Worm (Caenorhabditis elegans) whole organism, L2 larva: ENCODE results near the gene F28F8.9.

Source experiments
- F13H6.1 ChIP-seq: sonication (generic microtip); optimal IDR thresholded peaks from 2 replicates; lab custom pipeline; 2016; ENCODE audit warnings: missing genetic modification characterization, missing compliant biosample characterization
- R02D3.7 ChIP-seq: fragments of 150-350 bp; optimal IDR thresholded peaks from 2 replicates; lab custom pipeline; 2014; ENCODE audit warnings: missing biosample characterization, missing genetic modification characterization
- ZK546.5 ChIP-seq: sonication (generic microtip); optimal IDR thresholded peaks from 2 replicates; lab custom pipeline; 2017; ENCODE audit warnings: missing biosample characterization, missing genetic modification characterization
- alr-1 ChIP-seq: fragments of 150-350 bp; optimal IDR thresholded peaks from 2 replicates; lab custom pipeline; 2014; ENCODE audit warnings: missing biosample characterization, missing genetic modification characterization
- aly-2 ChIP-seq: fragments of 150-350 bp; optimal IDR thresholded peaks from 2 replicates; lab custom pipeline; 2014; ENCODE audit warnings: missing biosample characterization, missing genetic modification characterization
- ama-1 ChIP-seq: fragments of 150-350 bp; optimal IDR thresholded peaks from 2 replicates; lab custom pipeline; 2018; ENCODE audit warnings: inconsistent platforms
- ceh-16 ChIP-seq: fragments of 150-350 bp; optimal IDR thresholded peaks from 2 replicates; lab custom pipeline; 2014; ENCODE audit warnings: missing biosample characterization, missing genetic modification characterization
- ceh-82 ChIP-seq: fragments of 150-350 bp; optimal IDR thresholded peaks from 2 replicates; lab custom pipeline; 2014; ENCODE audit warnings: missing biosample characterization, missing genetic modification characterization
- crh-2 ChIP-seq: sonication (generic microtip); optimal IDR thresholded peaks from 2 replicates; lab custom pipeline; 2017; ENCODE audit warnings: missing biosample characterization, missing genetic modification characterization
- elt-1 ChIP-seq: fragments of 150-350 bp; optimal IDR thresholded peaks from 2 replicates; lab custom pipeline; 2014; ENCODE audit warnings: missing biosample characterization, missing genetic modification characterization
- elt-3 ChIP-seq: sonication (generic microtip); optimal IDR thresholded peaks from 2 replicates; lab custom pipeline; 2017; ENCODE audit warnings: missing biosample characterization, missing genetic modification characterization
- lin-39 ChIP-seq: fragments of 150-350 bp; optimal IDR thresholded peaks from 2 replicates; lab custom pipeline; 2014; ENCODE audit warnings: missing biosample characterization, missing genetic modification reagents, missing genetic modification characterization
- lsy-2 ChIP-seq, 2 experiments: fragments of 150-350 bp in 1 of 2; sonication (generic microtip) in 1 of 2; optimal IDR thresholded peaks; 2 replicates each; lab custom pipeline; 2014 to 2017; ENCODE audit warnings: missing biosample characterization in 2 of 2, missing genetic modification characterization in 2 of 2
- mab-5 ChIP-seq: fragments of 150-350 bp; optimal IDR thresholded peaks from 2 replicates; lab custom pipeline; 2014; ENCODE audit warnings: missing biosample characterization, missing genetic modification characterization
- mbf-1 ChIP-seq: sonication (generic microtip); optimal IDR thresholded peaks from 2 replicates; lab custom pipeline; 2017; ENCODE audit warnings: missing biosample characterization, missing genetic modification characterization
- mdl-1 ChIP-seq, 2 experiments: fragments of 150-350 bp in 1 of 2; sonication (generic microtip) in 1 of 2; optimal IDR thresholded peaks; 2 replicates each; lab custom pipeline; 2017; ENCODE audit warnings: missing biosample characterization in 2 of 2, missing genetic modification characterization in 2 of 2
- nhr-10 ChIP-seq: sonication (generic microtip); optimal IDR thresholded peaks from 2 replicates; lab custom pipeline; 2017; ENCODE audit warnings: missing biosample characterization, missing genetic modification characterization
- nhr-12 ChIP-seq: fragments of 150-350 bp; optimal IDR thresholded peaks from 2 replicates; lab custom pipeline; 2014; ENCODE audit warnings: missing biosample characterization, missing genetic modification characterization
- nhr-129 ChIP-seq: fragments of 150-350 bp; optimal IDR thresholded peaks from 2 replicates; lab custom pipeline; 2014; ENCODE audit warnings: missing biosample characterization, missing genetic modification characterization
- nhr-21 ChIP-seq: fragments of 150-350 bp; optimal IDR thresholded peaks from 2 replicates; lab custom pipeline; 2014; ENCODE audit warnings: missing biosample characterization, missing genetic modification characterization
- nhr-23 ChIP-seq: fragments of 150-350 bp; optimal IDR thresholded peaks from 2 replicates; lab custom pipeline; 2014; ENCODE audit warnings: missing biosample characterization, missing genetic modification reagents, missing genetic modification characterization
- nhr-237 ChIP-seq: fragments of 150-350 bp; optimal IDR thresholded peaks from 2 replicates; lab custom pipeline; 2014; ENCODE audit warnings: missing biosample characterization, missing genetic modification characterization
- nhr-6 ChIP-seq: fragments of 150-350 bp; optimal IDR thresholded peaks from 2 replicates; lab custom pipeline; 2014; ENCODE audit warnings: missing biosample characterization, missing genetic modification characterization
- nhr-77 ChIP-seq: fragments of 150-350 bp; optimal IDR thresholded peaks from 2 replicates; lab custom pipeline; 2014; ENCODE audit warnings: missing biosample characterization, missing genetic modification characterization
- peb-1 ChIP-seq: fragments of 150-350 bp; optimal IDR thresholded peaks from 2 replicates; lab custom pipeline; 2014; ENCODE audit warnings: missing biosample characterization, missing genetic modification characterization
- sem-4 ChIP-seq: fragments of 150-350 bp; optimal IDR thresholded peaks from 2 replicates; lab custom pipeline; 2014; ENCODE audit warnings: missing biosample characterization, missing genetic modification reagents, missing genetic modification characterization
- skn-1 ChIP-seq: sonication (generic microtip); optimal IDR thresholded peaks from 2 replicates; lab custom pipeline; 2017; ENCODE audit warnings: missing biosample characterization, missing genetic modification characterization
- sma-3 ChIP-seq: sonication (generic microtip); optimal IDR thresholded peaks from 2 replicates; lab custom pipeline; 2016; ENCODE audit warnings: missing genetic modification reagents, missing genetic modification characterization, missing compliant biosample characterization
- sma-9 ChIP-seq, 2 experiments: fragments of 150-350 bp in 1 of 2; sonication (generic microtip) in 1 of 2; optimal IDR thresholded peaks; 2 replicates each; lab custom pipeline; 2014 to 2016; ENCODE audit warnings: missing genetic modification characterization in 2 of 2, mild to moderate bottlenecking in 1 of 2, missing biosample characterization in 1 of 2, missing compliant biosample characterization in 1 of 2, missing genetic modification reagents in 1 of 2, moderate library complexity in 1 of 2
- snpc-4 ChIP-seq: fragments of 150-350 bp; optimal IDR thresholded peaks from 2 replicates; lab custom pipeline; 2014; ENCODE audit warnings: missing biosample characterization, missing genetic modification characterization
- unc-39 ChIP-seq: fragments of 150-350 bp; optimal IDR thresholded peaks from 2 replicates; lab custom pipeline; 2014; ENCODE audit warnings: missing biosample characterization, missing genetic modification characterization
- unc-55 ChIP-seq: fragments of 150-350 bp; sonication (generic microtip); optimal IDR thresholded peaks from 3 replicates; lab custom pipeline; 2014; ENCODE audit warnings: missing biosample characterization, missing genetic modification reagents, missing genetic modification characterization
- unc-62 ChIP-seq: fragments of 150-350 bp; optimal IDR thresholded peaks from 2 replicates; lab custom pipeline; 2014; ENCODE audit warnings: missing biosample characterization, missing genetic modification reagents, missing genetic modification characterization
- ztf-1 ChIP-seq: fragments of 200-800 bp; sonication (Bioruptor generic); conservative IDR thresholded peaks from 2 replicates; pipeline ENCODE4 v1.3.6; 2022; ENCODE audit warnings: missing genetic modification characterization, missing compliant biosample characterization
- ztf-11 ChIP-seq: sonication (generic microtip); optimal IDR thresholded peaks from 2 replicates; lab custom pipeline; 2017; ENCODE audit warnings: missing biosample characterization, missing genetic modification characterization
- ztf-4 ChIP-seq: fragments of 150-350 bp; optimal IDR thresholded peaks from 2 replicates; lab custom pipeline; 2014; ENCODE audit warnings: missing biosample characterization, missing genetic modification characterization

Gene F28F8.9

DNA sequence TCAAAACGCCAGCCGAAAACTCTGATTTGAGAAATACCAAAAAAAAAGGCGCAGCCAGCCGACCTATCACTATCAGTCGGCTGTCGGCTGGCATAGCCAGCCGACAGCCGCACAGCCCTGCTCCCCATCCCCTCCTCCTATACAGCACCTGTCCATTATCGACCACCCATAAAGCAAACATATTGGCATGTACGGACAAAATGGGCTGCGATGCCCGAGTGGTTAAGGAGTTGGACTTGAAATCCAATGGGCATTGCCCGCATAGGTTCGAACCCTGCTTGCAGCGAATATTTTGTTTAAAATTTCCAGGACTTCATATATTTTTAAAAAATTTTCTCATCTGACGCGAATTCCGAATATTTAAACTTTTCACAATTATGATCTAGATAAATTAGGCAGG lies 28.1 kb downstream of the F28F8.9 start:
- TF ChIP-seq unc-55 (GFP tag; lab: Kevin White, UChicago) (no peak), F13H6.1 (tag; lab: Kevin White, UChicago) (no peak), nhr-12 (no peak), lsy-2 (tag; optimal IDR thresholded peaks at IDR 0.05; lab: Kevin White, UChicago) (no peak), ZK546.5 (tag; lab: Kevin White, UChicago) (no peak), peb-1 (no peak), mbf-1 (tag; lab: Kevin White, UChicago) (no peak)

DNA sequence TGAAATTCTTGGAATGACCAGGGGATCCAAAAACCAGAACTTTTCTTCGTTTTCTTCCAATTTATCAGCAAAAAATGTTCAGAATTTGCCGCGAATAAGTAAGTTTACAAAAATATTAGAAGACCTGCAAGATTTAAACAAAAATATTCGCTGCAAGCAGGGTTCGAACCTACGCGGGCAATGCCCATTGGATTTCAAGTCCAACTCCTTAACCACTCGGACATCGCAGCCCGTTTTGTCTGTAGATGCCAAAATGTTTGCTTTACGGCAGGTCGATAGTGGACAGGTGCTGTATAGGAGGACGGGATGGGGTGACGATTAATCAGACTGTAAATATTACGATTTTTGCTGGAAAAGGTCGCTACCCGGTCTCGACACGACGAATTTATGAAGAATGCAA lies 30.7 kb downstream of the F28F8.9 start:
- TF ChIP-seq nhr-237 (tag; lab: Kevin White, UChicago), result no peak
- TF ChIP-seq snpc-4 (tag; lab: Kevin White, UChicago), result no peak
- no peak for TF ChIP-seq nhr-77
- no peak for TF ChIP-seq ceh-16
- TF ChIP-seq sem-4, result no peak
- no peak for TF ChIP-seq nhr-6 (tag; lab: Kevin White, UChicago)
- no peak for TF ChIP-seq skn-1 (tag; lab: Kevin White, UChicago)
- no peak for TF ChIP-seq F13H6.1 (tag; lab: Kevin White, UChicago)
- TF ChIP-seq lsy-2 (tag; optimal IDR thresholded peaks at IDR 0.05; lab: Kevin White, UChicago), result no peak
- no peak for TF ChIP-seq mdl-1 (tag; optimal IDR thresholded peaks at IDR 0.05; lab: Kevin White, UChicago)
- no peak for TF ChIP-seq unc-55 (GFP tag; lab: Kevin White, UChicago)
- TF ChIP-seq, all 48 proteins: peak for 0

DNA sequence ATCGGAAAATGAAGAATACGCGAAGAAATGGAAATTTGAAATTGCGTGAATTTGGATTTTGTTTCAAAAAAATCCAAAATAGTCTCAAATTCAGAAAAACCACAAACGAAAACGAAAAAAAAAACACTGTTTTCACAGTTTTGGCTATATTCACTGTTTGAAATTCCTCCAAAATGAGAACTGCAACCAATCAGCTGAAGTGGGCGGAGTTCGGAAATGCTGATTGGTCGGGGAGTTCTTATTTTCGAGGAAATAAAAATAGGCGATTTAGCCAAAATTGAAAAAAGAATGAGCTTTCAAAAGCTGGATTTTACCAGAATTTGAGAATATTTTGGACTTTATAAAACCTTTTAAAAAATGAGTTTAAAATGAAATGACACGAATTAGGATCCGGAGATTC lies 33.6 kb downstream of the F28F8.9 start, which contains the start of gene glb-14:
glb-14 (minus strand) TSS at position 97 of the 400 bp plus-strand sequence.
- no peak for TF ChIP-seq crh-2 (tag; lab: Kevin White, UChicago)
- no peak for TF ChIP-seq nhr-129 (tag; lab: Kevin White, UChicago)
- no peak for TF ChIP-seq ama-1 (lab: Kevin White, UChicago)
- no peak for TF ChIP-seq unc-55 (GFP tag; lab: Kevin White, UChicago)
- no peak for TF ChIP-seq mdl-1 (tag; optimal IDR thresholded peaks at IDR 0.05; lab: Kevin White, UChicago)
- TF ChIP-seq R02D3.7 (tag; lab: Kevin White, UChicago), result no peak
- TF ChIP-seq ztf-1 (GFP tag; lab: Robert Waterston, UW), result no peak
- TF ChIP-seq ceh-16, result no peak
- no peak for TF ChIP-seq F13H6.1 (tag; lab: Kevin White, UChicago)
- no peak for TF ChIP-seq nhr-10
- no peak for TF ChIP-seq mab-5 (tag; lab: Kevin White, UChicago)
- no peak for TF ChIP-seq sma-9 (GFP tag; optimal IDR thresholded peaks at IDR 0.05; lab: Kevin White, UChicago)
- no peak for TF ChIP-seq sma-9 (tag; optimal IDR thresholded peaks at IDR 0.05; lab: Kevin White, UChicago)
- TF ChIP-seq nhr-23, result no peak
- no peak for TF ChIP-seq elt-3 (tag; lab: Kevin White, UChicago)
- TF ChIP-seq ztf-4, result no peak
- no peak for TF ChIP-seq unc-62 (GFP tag; lab: Kevin White, UChicago)
- TF ChIP-seq ceh-82, result no peak

DNA sequence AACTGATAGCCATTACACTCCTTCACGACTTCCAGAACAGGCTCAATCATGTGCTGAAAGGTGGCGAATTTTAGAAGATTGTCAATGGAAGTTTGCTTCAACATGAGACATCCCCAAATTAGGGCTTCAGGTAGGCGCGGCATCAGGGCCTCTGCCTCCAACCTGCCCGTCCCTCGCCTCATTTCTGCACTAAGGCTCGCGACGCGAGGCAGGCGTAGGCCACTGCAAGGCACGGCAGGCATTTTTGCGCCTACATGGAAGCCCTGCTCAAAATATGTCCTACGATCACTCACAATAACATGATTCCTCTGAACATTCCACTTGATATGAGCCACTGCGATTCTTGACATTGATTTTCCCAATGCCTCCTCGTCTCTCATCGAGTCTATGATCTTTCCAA lies 35.2 kb downstream of the F28F8.9 start:
- TF ChIP-seq alr-1 (tag; lab: Kevin White, UChicago), result no peak
- TF ChIP-seq elt-1 (tag; lab: Kevin White, UChicago), result no peak
- TF ChIP-seq aly-2 (tag; lab: Kevin White, UChicago), result no peak
- no peak for TF ChIP-seq ztf-11
- TF ChIP-seq, all 48 proteins: peak for 0

DNA sequence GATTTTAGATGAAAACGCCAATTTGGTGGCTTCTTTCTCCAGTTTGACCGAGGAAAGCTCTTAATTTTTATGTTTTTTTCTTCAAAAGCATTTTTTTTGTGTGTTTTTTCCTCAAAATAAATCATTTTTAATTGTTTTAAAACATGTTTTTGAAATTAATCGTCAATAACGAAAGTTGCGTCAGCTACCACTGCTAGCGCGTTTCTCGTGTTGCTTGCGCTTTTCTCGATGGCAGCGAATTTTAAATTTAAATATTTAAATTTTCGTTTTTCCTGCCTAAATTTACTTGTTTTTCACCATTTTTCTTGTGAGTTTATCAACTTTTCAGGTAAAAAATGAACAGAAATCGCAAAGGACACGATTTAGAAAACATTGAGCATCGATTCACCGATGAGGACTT lies 40.5 kb downstream of the F28F8.9 start, which contains the start of gene prde-1:
prde-1 (plus strand) TSS at position 322 of the 400 bp plus-strand sequence.
- TF ChIP-seq nhr-6 (tag; lab: Kevin White, UChicago), result no peak
- TF ChIP-seq nhr-21, result no peak

DNA sequence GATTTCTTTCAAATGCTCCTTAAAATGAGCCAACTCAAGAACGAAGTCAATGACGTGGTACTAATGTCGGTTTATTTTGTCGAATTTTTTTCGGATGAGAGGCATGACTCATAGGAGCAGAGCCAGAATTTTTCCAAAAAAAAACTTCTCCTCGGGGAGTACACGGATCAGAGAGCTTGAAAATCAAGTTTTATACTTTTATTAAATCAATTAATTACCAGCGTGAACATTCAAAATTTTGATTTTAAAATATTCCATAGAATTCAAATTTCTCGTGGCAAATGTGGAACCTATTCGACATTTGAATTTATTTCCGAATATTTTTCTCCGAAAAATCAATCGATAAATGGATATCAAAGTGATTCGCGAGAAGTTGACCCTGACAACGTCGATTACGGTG lies 42.2 kb downstream of the F28F8.9 start, which contains the start of gene F21A3.4:
F21A3.4 (plus strand) TSS at position 301 of the 400 bp plus-strand sequence.
- TF ChIP-seq nhr-23, result no peak
- no peak for TF ChIP-seq crh-2 (tag; lab: Kevin White, UChicago)
- TF ChIP-seq sem-4, result no peak
- no peak for TF ChIP-seq unc-39 (tag; lab: Kevin White, UChicago)
- no peak for TF ChIP-seq nhr-12
- TF ChIP-seq aly-2 (tag; lab: Kevin White, UChicago), result no peak
- no peak for TF ChIP-seq sma-3
- no peak for TF ChIP-seq lin-39
- TF ChIP-seq, all 48 proteins: peak for 0
